Fruit fly (Drosophila melanogaster): ENCODE results near the gene Hsp83.

DNA sequence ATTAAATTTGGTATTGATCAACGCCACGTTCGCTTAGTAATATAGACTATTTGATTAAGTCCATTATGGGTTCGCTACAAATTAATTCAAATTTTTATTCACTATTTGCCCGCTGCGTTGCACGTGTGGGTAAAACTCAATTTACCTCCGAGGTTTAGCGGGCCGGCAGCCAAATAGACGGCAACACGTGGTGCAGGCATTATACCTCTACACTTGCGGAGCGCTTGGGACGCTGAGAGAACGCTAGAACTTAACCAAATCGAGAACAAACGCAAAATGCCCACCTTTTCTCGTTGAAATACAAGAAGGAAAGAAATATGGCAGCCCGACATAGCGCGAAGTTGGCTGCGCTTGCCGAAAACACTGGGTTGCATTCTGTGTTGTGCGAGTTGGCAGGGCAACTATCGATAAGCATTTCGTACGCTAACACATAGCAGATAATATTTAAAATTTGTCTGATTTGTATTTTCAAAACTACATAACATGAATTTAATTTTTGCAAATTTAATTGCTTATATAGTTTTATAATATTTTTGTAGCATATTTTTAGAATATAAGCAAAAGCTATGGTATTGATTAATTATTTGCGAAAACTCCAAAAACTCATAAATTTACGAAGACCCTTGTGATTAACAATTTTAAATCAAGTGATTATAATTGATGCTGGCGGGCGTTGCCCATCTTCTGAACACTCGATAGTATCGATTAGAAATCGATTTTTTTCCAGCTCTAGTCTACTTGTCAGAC lies 30.0 kb downstream of the Hsp83 start, which contains the start of the genes RpL28 and eIF1:
- TF ChIP-seq CG8478 (optimal IDR thresholded peaks at IDR 0.05) (no peak), CTCF (optimal IDR thresholded peaks at IDR 0.05) (no peak)
